Worm (Caenorhabditis elegans) whole organism, L4/young adult: Measurements from ENCODE around the gene atln-1.

Experiments
- W03F9.2 ChIP-seq: fragments of 150-350 bp; optimal IDR thresholded peaks from 2 replicates; lab custom pipeline; 2014; ENCODE audit warnings: missing biosample characterization, missing genetic modification characterization
- dao-5 ChIP-seq: sonication (generic microtip); optimal IDR thresholded peaks from 2 replicates; lab custom pipeline; 2016; ENCODE audit warnings: missing genotype, missing genetic modification characterization, moderate library complexity, missing compliant biosample characterization
- him-1 ChIP-seq: sonication (generic microtip); optimal IDR thresholded peaks from 2 replicates; lab custom pipeline; 2016; ENCODE audit warnings: missing genotype, missing genetic modification reagents, missing genetic modification characterization, missing compliant biosample characterization

ce11 chrIV:2770067-2770466, 18.4 kb upstream of the atln-1 start:
- no peak for TF ChIP-seq W03F9.2 (tag; lab: Kevin White, UChicago)
- TF ChIP-seq him-1 (tag; lab: Kevin White, UChicago), result no peak
- TF ChIP-seq dao-5 (tag; lab: Kevin White, UChicago), result no peak
